Worm (Caenorhabditis elegans): ENCODE results near the gene H40L08.3.

- TF ChIP-seq him-1 (tag; optimal IDR thresholded peaks at IDR 0.05) (no peak), W03F9.2 (tag; optimal IDR thresholded peaks at IDR 0.05) (no peak)
These were observed 19.2 kb downstream of the H40L08.3 start, which contains the start of gene H03G16.5 for ce11 chrX:15056737-15057136.

Data from whole organism, L4/young adult.